Worm (Caenorhabditis elegans): Measurements from ENCODE around the gene F46C8.1.
A peak's percentile ranks its signal among the peaks of the same experiment; 100 is the strongest.

Gene F46C8.1

DNA sequence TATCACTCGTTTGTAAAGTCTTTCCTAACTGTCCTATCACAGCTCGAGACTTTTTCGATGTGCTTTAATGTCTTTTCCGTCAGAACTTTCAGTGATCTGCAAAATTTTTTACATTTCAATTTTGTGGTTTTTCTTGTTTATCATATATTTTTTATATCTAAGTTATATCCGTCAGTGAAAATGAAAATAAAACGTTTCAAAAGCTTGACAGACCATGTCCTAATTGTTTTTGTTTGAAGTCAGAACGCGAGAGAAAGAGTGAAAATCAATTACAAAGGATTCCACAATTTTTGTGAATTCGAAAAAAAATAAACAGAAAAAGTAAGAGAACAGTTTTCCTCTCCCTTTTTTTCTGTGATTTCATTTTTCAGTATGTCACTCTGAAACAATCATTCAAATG lies at the start of gene F46C8.1:
TSS of gene F46C8.1 (plus strand) at position 301 of the 400 bp plus-strand sequence.
- TF ChIP-seq F13C5.2 (tag; optimal IDR thresholded peaks at IDR 0.05), result no peak
- no peak for TF ChIP-seq hmbx-1 (tag; optimal IDR thresholded peaks at IDR 0.05)
- TF ChIP-seq pes-1 (GFP tag; IDR thresholded peaks at IDR 0.05), result no peak

DNA sequence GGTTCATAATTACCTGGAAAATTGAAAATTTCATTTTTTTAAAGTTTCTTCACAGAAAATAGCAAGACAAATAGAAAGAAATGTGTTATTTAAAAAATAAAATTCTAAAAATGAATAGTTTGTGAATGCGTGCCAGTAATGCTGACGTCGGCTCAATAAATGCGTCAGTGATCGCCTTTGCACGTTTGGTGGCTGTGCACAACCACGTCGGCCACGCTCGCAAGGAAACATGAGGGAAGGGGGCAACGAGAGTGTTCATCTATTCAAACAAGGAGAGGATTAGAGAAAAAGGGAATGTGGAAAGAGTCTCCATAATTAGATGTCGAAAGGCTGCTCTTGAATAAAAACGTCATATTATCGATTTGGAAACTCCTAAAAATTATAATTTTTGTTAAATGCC lies 47.3 kb upstream of the F46C8.1 start, which contains the start of gene uggt-1:
TSS of gene uggt-1 (minus strand) at position 13 of the 400 bp plus-strand sequence.
- TF ChIP-seq aly-1 (tag; optimal IDR thresholded peaks at IDR 0.05), result no peak
- TF ChIP-seq ets-7 (tag; optimal IDR thresholded peaks at IDR 0.05), result no peak
- peak; percentile 26; the same call in 1 of the 2 replicates for TF ChIP-seq flt-1 (GFP tag; IDR thresholded peaks at IDR 0.05)
- TF ChIP-seq tbx-11 (GFP tag; IDR thresholded peaks at IDR 0.05), result no peak
- no peak for TF ChIP-seq hmbx-1 (tag; optimal IDR thresholded peaks at IDR 0.05)
- TF ChIP-seq tra-4 (tag; optimal IDR thresholded peaks at IDR 0.05), result no peak
- TF ChIP-seq tbx-37 (GFP tag; conservative IDR thresholded peaks at IDR 0.05), result no peak
- TF ChIP-seq F13C5.2 (tag; optimal IDR thresholded peaks at IDR 0.05), result peak; percentile 85
- peak; percentile 83 for TF ChIP-seq hmg-4 (GFP tag; optimal IDR thresholded peaks at IDR 0.05)
- TF ChIP-seq ceh-13 (GFP tag; optimal IDR thresholded peaks at IDR 0.05), result no peak
- TF ChIP-seq ama-1 (optimal IDR thresholded peaks at IDR 0.05), result no peak
- TF ChIP-seq scrt-1 (GFP tag; IDR thresholded peaks at IDR 0.05), result no peak
- TF ChIP-seq ceh-36 (tag; optimal IDR thresholded peaks at IDR 0.05), result peak; percentile 64
- peak; percentile 71 for TF ChIP-seq sea-1 (GFP tag; conservative IDR thresholded peaks at IDR 0.05)
- TF ChIP-seq B0310.2 (tag; optimal IDR thresholded peaks at IDR 0.05), result no peak
- no peak for TF ChIP-seq pes-1 (GFP tag; IDR thresholded peaks at IDR 0.05)
- TF ChIP-seq hnd-1 (tag; optimal IDR thresholded peaks at IDR 0.05), result no peak

DNA sequence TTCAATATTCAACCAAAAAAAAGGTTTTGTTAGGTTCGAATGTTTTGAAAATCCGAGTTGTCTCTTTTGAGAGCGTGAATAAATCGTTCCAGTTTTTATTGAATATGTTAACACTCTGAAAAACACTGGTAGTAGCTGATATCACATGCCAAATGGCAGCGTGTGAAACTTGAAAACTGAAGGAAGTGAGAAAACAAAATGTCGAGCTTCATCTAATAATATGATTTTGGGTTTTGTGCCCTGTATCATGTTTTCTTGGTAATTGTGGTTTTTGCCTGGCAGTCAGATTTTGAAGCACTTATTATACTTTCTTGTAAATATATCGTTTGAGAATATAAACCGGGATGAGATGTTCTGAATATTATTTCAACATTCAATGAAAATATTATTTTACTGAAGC lies 45.5 kb upstream of the F46C8.1 start, which contains the start of gene F48E3.6:
TSS of gene F48E3.6 (minus strand) at position 101 of the 400 bp plus-strand sequence.
- TF ChIP-seq F13C5.2 (tag; optimal IDR thresholded peaks at IDR 0.05), result no peak
- no peak for TF ChIP-seq ets-7 (tag; optimal IDR thresholded peaks at IDR 0.05)
- no peak for TF ChIP-seq tbx-11 (GFP tag; IDR thresholded peaks at IDR 0.05)
- TF ChIP-seq ceh-13 (GFP tag; optimal IDR thresholded peaks at IDR 0.05), result no peak
- no peak for TF ChIP-seq hnd-1 (tag; optimal IDR thresholded peaks at IDR 0.05)
- TF ChIP-seq pes-1 (GFP tag; IDR thresholded peaks at IDR 0.05), result no peak
- TF ChIP-seq hmg-4 (GFP tag; optimal IDR thresholded peaks at IDR 0.05), result no peak
- no peak for TF ChIP-seq sea-1 (GFP tag; conservative IDR thresholded peaks at IDR 0.05)
- TF ChIP-seq tra-4 (tag; optimal IDR thresholded peaks at IDR 0.05), result no peak
- TF ChIP-seq hmbx-1 (tag; optimal IDR thresholded peaks at IDR 0.05), result no peak
- no peak for TF ChIP-seq B0310.2 (tag; optimal IDR thresholded peaks at IDR 0.05)
- TF ChIP-seq scrt-1 (GFP tag; IDR thresholded peaks at IDR 0.05), result no peak
- TF ChIP-seq ceh-36 (tag; optimal IDR thresholded peaks at IDR 0.05), result no peak
- no peak for TF ChIP-seq tbx-37 (GFP tag; conservative IDR thresholded peaks at IDR 0.05)
- TF ChIP-seq flt-1 (GFP tag; IDR thresholded peaks at IDR 0.05), result no peak
- no peak for TF ChIP-seq aly-1 (tag; optimal IDR thresholded peaks at IDR 0.05)

DNA sequence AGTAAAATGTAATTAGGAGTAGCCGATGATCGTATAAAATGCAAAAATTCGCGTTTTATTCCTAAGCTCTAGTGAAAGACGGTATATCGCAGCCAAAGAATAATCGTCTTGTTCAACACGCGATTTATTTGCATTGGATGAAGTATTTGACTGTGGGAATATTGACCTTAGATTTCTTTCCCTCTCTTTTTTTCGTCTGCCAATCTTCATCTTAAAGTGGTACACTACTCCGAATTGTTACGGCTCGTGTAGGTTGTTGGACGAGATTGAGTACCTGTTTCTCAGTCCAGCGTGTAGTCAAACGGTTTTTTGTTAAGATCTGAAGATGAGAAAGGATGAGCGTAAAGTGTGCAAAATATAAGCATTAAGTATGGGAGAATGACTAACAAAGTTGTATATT lies 41.7 kb upstream of the F46C8.1 start, which contains the start of gene lgc-11:
TSS of gene lgc-11 (minus strand) at position 101 of the 400 bp plus-strand sequence.
- TF ChIP-seq ceh-36 (tag; optimal IDR thresholded peaks at IDR 0.05), result no peak
- TF ChIP-seq sea-1 (GFP tag; conservative IDR thresholded peaks at IDR 0.05), result no peak
- TF ChIP-seq B0310.2 (tag; optimal IDR thresholded peaks at IDR 0.05), result no peak
- no peak for TF ChIP-seq F13C5.2 (tag; optimal IDR thresholded peaks at IDR 0.05)
- no peak for TF ChIP-seq scrt-1 (GFP tag; IDR thresholded peaks at IDR 0.05)
- TF ChIP-seq hnd-1 (tag; optimal IDR thresholded peaks at IDR 0.05), result no peak
- TF ChIP-seq aly-1 (tag; optimal IDR thresholded peaks at IDR 0.05), result no peak
- no peak for TF ChIP-seq hmg-4 (GFP tag; optimal IDR thresholded peaks at IDR 0.05)
- no peak for TF ChIP-seq ceh-13 (GFP tag; optimal IDR thresholded peaks at IDR 0.05)
- TF ChIP-seq hmbx-1 (tag; optimal IDR thresholded peaks at IDR 0.05), result no peak
- TF ChIP-seq tbx-11 (GFP tag; IDR thresholded peaks at IDR 0.05), result no peak
- TF ChIP-seq ets-7 (tag; optimal IDR thresholded peaks at IDR 0.05), result no peak
- TF ChIP-seq tra-4 (tag; optimal IDR thresholded peaks at IDR 0.05), result no peak

DNA sequence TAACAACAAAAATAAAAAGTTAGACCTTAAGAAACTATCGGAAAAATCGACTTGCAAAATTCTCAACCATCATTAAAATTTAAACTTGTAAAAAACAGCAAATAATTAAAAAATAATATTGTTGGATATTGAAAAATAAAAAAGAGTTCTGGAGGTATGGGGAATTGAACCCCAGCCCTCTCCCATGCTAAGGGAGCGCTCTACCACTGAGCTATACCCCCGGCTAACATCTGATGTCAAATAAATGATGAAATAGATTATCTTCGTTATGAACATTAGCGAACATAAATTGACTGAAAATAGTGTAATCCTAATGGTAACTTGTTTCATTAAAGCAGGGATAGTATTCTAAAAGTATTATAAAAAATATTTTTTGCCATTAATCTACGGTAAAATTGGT lies 41.1 kb upstream of the F46C8.1 start:
- TF ChIP-seq flt-1 (GFP tag; IDR thresholded peaks at IDR 0.05) (0 out of 2 replicates have a peak, but pooled peaks have one; percentile 39), aly-1 (tag; optimal IDR thresholded peaks at IDR 0.05) (no peak), F13C5.2 (tag; optimal IDR thresholded peaks at IDR 0.05) (no peak)

DNA sequence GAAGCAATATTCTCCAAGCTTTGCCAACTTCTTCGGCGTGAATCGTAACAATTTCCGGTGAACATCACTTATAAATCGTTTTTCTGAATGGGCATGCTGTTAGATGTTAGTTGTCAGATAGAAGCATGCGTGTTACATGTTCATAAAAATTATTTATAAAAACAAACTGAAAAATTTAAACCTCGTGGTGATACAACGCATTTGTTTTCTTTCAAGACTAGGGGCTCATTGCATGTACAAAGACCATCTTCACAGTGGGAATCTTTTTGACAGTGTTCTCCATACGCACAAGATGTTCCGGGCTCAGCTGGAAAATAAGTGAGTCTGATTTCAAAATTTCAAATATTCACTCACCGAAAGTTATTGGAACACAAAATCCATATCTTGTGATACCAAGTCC lies 35.5 kb upstream of the F46C8.1 start:
- TF ChIP-seq ets-7 (tag; optimal IDR thresholded peaks at IDR 0.05) (no peak), ceh-36 (tag; optimal IDR thresholded peaks at IDR 0.05) (no peak), sea-1 (GFP tag; conservative IDR thresholded peaks at IDR 0.05) (no peak), hnd-1 (tag; optimal IDR thresholded peaks at IDR 0.05) (no peak), hmbx-1 (tag; optimal IDR thresholded peaks at IDR 0.05) (no peak), aly-1 (tag; optimal IDR thresholded peaks at IDR 0.05) (no peak), ceh-13 (GFP tag; optimal IDR thresholded peaks at IDR 0.05) (no peak), F13C5.2 (tag; optimal IDR thresholded peaks at IDR 0.05) (no peak), tbx-11 (GFP tag; IDR thresholded peaks at IDR 0.05) (no peak), scrt-1 (GFP tag; IDR thresholded peaks at IDR 0.05) (no peak), pes-1 (GFP tag; IDR thresholded peaks at IDR 0.05) (no peak), ama-1 (optimal IDR thresholded peaks at IDR 0.05) (no peak), B0310.2 (tag; optimal IDR thresholded peaks at IDR 0.05) (no peak), tra-4 (tag; optimal IDR thresholded peaks at IDR 0.05) (no peak), tbx-37 (GFP tag; conservative IDR thresholded peaks at IDR 0.05) (no peak), hmg-4 (GFP tag; optimal IDR thresholded peaks at IDR 0.05) (no peak), flt-1 (GFP tag; IDR thresholded peaks at IDR 0.05) (no peak)

DNA sequence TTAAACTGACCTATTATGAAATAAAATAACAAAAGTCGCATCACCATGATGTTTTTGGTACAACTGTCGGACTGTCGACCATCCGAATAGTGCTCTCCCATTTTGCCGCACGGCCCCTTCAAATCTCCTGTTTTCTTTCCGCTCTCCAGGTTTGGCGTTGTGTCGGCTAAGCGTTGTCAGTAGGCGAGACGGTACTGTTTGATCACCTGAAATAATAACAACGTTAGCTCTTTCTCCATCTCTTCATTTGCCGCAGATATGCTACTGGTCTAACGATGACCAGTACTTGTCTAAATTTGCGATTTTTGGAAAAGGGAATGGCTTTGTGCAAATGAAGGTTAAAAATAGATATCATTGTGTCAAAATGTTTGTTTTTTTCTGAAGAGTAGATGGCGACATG lies 28.7 kb upstream of the F46C8.1 start, which contains the start of gene chts-1:
TSS of gene chts-1 (minus strand) at position 101 of the 400 bp plus-strand sequence.
- no peak for TF ChIP-seq tra-4 (tag; optimal IDR thresholded peaks at IDR 0.05)
- TF ChIP-seq hnd-1 (tag; optimal IDR thresholded peaks at IDR 0.05), result no peak
- TF ChIP-seq ets-7 (tag; optimal IDR thresholded peaks at IDR 0.05), result no peak
- TF ChIP-seq pes-1 (GFP tag; IDR thresholded peaks at IDR 0.05), result no peak
- TF ChIP-seq tbx-11 (GFP tag; IDR thresholded peaks at IDR 0.05), result no peak
- TF ChIP-seq ceh-13 (GFP tag; optimal IDR thresholded peaks at IDR 0.05), result no peak
- TF ChIP-seq hmg-4 (GFP tag; optimal IDR thresholded peaks at IDR 0.05), result no peak
- no peak for TF ChIP-seq ama-1 (optimal IDR thresholded peaks at IDR 0.05)
- no peak for TF ChIP-seq hmbx-1 (tag; optimal IDR thresholded peaks at IDR 0.05)
- no peak for TF ChIP-seq scrt-1 (GFP tag; IDR thresholded peaks at IDR 0.05)
- no peak for TF ChIP-seq sea-1 (GFP tag; conservative IDR thresholded peaks at IDR 0.05)
- no peak for TF ChIP-seq F13C5.2 (tag; optimal IDR thresholded peaks at IDR 0.05)
- no peak for TF ChIP-seq aly-1 (tag; optimal IDR thresholded peaks at IDR 0.05)
- no peak for TF ChIP-seq tbx-37 (GFP tag; conservative IDR thresholded peaks at IDR 0.05)
